Worm (Caenorhabditis elegans) whole organism, L2 larva: ENCODE data around the gene str-41.

Experiments used
- ceh-82 ChIP-seq: fragments of 150-350 bp; optimal IDR thresholded peaks from 2 replicates; lab custom pipeline; 2014; ENCODE audit warnings: missing biosample characterization, missing genetic modification characterization
- lin-11 ChIP-seq: fragments of 150-350 bp; sonication (generic microtip); optimal IDR thresholded peaks from 2 replicates; lab custom pipeline; 2014; ENCODE audit warnings: missing biosample characterization, missing genetic modification characterization, inconsistent platforms, mixed read lengths
- lsy-2 ChIP-seq, 2 experiments: fragments of 150-350 bp in 1 of 2; sonication (generic microtip) in 1 of 2; optimal IDR thresholded peaks; 2 replicates each; lab custom pipeline; 2014 to 2017; ENCODE audit warnings: missing biosample characterization in 2 of 2, missing genetic modification characterization in 2 of 2
- nhr-10 ChIP-seq: sonication (generic microtip); optimal IDR thresholded peaks from 2 replicates; lab custom pipeline; 2017; ENCODE audit warnings: missing biosample characterization, missing genetic modification characterization
- nhr-11 ChIP-seq: fragments of 150-350 bp; optimal IDR thresholded peaks from 2 replicates; lab custom pipeline; 2014; ENCODE audit warnings: missing biosample characterization, missing genetic modification characterization
- nhr-77 ChIP-seq: fragments of 150-350 bp; optimal IDR thresholded peaks from 2 replicates; lab custom pipeline; 2014; ENCODE audit warnings: missing biosample characterization, missing genetic modification characterization

DNA sequence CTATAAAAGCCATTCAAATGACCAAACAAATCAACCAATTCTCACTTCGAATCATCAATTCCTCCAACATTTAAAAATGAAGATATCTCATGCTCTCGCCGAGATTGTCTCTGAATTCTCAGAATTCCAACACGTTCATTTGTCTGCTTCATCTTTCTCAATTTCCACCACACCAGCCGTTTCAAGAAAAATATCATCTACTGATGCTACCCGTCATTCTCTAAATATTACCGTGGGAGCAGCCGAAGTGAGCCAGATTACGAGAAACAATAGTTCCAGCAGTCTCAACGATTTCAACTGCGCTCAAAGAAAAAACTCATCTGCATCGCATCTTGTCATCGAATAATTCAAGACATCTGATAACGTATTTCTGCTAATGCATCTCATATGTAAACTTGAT, 3.1 kb downstream of the str-41 start, which contains the start of gene F18E3.12:
- TF ChIP-seq nhr-11 (tag; lab: Kevin White, UChicago) (no peak), lsy-2 (tag; optimal IDR thresholded peaks at IDR 0.05; lab: Kevin White, UChicago) (no peak), ceh-82 (tag; lab: Kevin White, UChicago) (no peak), nhr-10 (no peak), lin-11 (tag; lab: Kevin White, UChicago) (no peak), nhr-77 (tag; lab: Kevin White, UChicago) (no peak)
